Fruit fly (Drosophila melanogaster): ENCODE data around the gene Taf13.

Gene Taf13

dm6 chr2L:20097105-20097631 lies 3.5 kb upstream of the Taf13 start, which contains the start of the genes mRpS18B and Kua (continued):
- no peak for TF ChIP-seq gt (GFP tag; IDR thresholded peaks at IDR 0.05)
- TF ChIP-seq CG18011 (GFP tag; optimal IDR thresholded peaks at IDR 0.05) = no peak
- TF ChIP-seq CG11247 (GFP tag; IDR thresholded peaks at IDR 0.05) = peak; percentile 39; the same call in 1 of the 2 replicates
- no peak for TF ChIP-seq croc (GFP tag; conservative IDR thresholded peaks at IDR 0.05)
- peak in 1 of 2 experiments; percentile 52 for TF ChIP-seq Hr51 (GFP tag; optimal IDR thresholded peaks at IDR 0.05)
- peak; percentile 52 for TF ChIP-seq NFAT (GFP tag; IDR thresholded peaks at IDR 0.05)
- TF ChIP-seq lola (GFP tag; optimal IDR thresholded peaks at IDR 0.05) = peak in 1 of 3 experiments; percentile 52
- TF ChIP-seq Atf3 (GFP tag; optimal IDR thresholded peaks at IDR 0.05) = no peak
- no peak for TF ChIP-seq CG15073 (GFP tag; optimal IDR thresholded peaks at IDR 0.05)
- TF ChIP-seq Deaf1 (tag; optimal IDR thresholded peaks at IDR 0.05) = no peak
- TF ChIP-seq CG10321 (GFP tag; IDR thresholded peaks at IDR 0.05) = no peak
- TF ChIP-seq kah (GFP tag; optimal IDR thresholded peaks at IDR 0.05) = peak; percentile 47
- TF ChIP-seq CG33557 (GFP tag; optimal IDR thresholded peaks at IDR 0.05) = no peak
- TF ChIP-seq Taf1 (GFP tag; IDR thresholded peaks at IDR 0.05) = no peak
- TF ChIP-seq Doc3 (GFP tag; IDR thresholded peaks at IDR 0.05; ENCODE audit: partially characterized antibody) = peak; percentile 46; the same call in 2 of the 3 replicates
- peak; percentile 23; the same call in 1 of the 2 replicates for TF ChIP-seq stc (GFP tag; IDR thresholded peaks at IDR 0.05)
- TF ChIP-seq dpn (GFP tag; optimal IDR thresholded peaks at IDR 0.05) = peak; percentile 44 to 53
- TF ChIP-seq CG1529 (GFP tag; optimal IDR thresholded peaks at IDR 0.05) = no peak
- TF ChIP-seq tio (GFP tag; optimal IDR thresholded peaks at IDR 0.05) = no peak
- no peak for TF ChIP-seq Jarid2 (GFP tag; optimal IDR thresholded peaks at IDR 0.05)
- no peak for TF ChIP-seq CG17612 (GFP tag; IDR thresholded peaks at IDR 0.05)
- 0 out of 2 replicates have a peak, but pooled peaks have one; percentile 32 for TF ChIP-seq CG7372 (GFP tag; IDR thresholded peaks at IDR 0.05)
- TF ChIP-seq knrl (GFP tag; IDR thresholded peaks at IDR 0.05; ENCODE audit: partially characterized antibody) = peak; percentile 71
- TF ChIP-seq az2 (GFP tag; optimal IDR thresholded peaks at IDR 0.05) = peak; percentile 57
- no peak for TF ChIP-seq CG6791 (GFP tag; IDR thresholded peaks at IDR 0.05; ENCODE audit: partially characterized antibody)
- no peak for TF ChIP-seq CG5245 (GFP tag; optimal IDR thresholded peaks at IDR 0.05)
- no peak for TF ChIP-seq so (GFP tag; IDR thresholded peaks at IDR 0.05)
- TF ChIP-seq repo (GFP tag; optimal IDR thresholded peaks at IDR 0.05) = no peak
- TF ChIP-seq CG17359 (tag; optimal IDR thresholded peaks at IDR 0.05) = peak; percentile 58
- TF ChIP-seq ranshi (GFP tag; IDR thresholded peaks at IDR 0.05) = peak; percentile 57; the same call in 1 of the 2 replicates
- no peak for TF ChIP-seq CG3995 (GFP tag; optimal IDR thresholded peaks at IDR 0.05)
- TF ChIP-seq CG17186 (GFP tag; optimal IDR thresholded peaks at IDR 0.05) = no peak
- TF ChIP-seq CG14860 (GFP tag; IDR thresholded peaks at IDR 0.05; ENCODE audit: partially characterized antibody) = peak; percentile 50; the same call in 2 of the 3 replicates
- no peak for TF ChIP-seq CG7357 (GFP tag; IDR thresholded peaks at IDR 0.05)
- no peak for TF ChIP-seq vfl (GFP tag; optimal IDR thresholded peaks at IDR 0.05)
- no peak for TF ChIP-seq CG10654 (GFP tag; optimal IDR thresholded peaks at IDR 0.05)
- TF ChIP-seq Dad (GFP tag; optimal IDR thresholded peaks at IDR 0.05) = no peak
- peak; percentile 68 for TF ChIP-seq B-H2 (GFP tag; optimal IDR thresholded peaks at IDR 0.05)
- TF ChIP-seq CG1647 (GFP tag; optimal IDR thresholded peaks at IDR 0.05) = no peak
- no peak for TF ChIP-seq Max (GFP tag; optimal IDR thresholded peaks at IDR 0.05)
- no peak for TF ChIP-seq Spps (tag; optimal IDR thresholded peaks at IDR 0.05)
- TF ChIP-seq CG12071 (GFP tag; optimal IDR thresholded peaks at IDR 0.05) = no peak
- TF ChIP-seq Fer1 (GFP tag; optimal IDR thresholded peaks at IDR 0.05) = peak; percentile 26
- peak; percentile 46; the same call in 1 of the 2 replicates for TF ChIP-seq H2.0 (GFP tag; IDR thresholded peaks at IDR 0.05)
- TF ChIP-seq CG13123 (GFP tag; optimal IDR thresholded peaks at IDR 0.05) = no peak
- peak; percentile 23 for TF ChIP-seq CG6254 (GFP tag; optimal IDR thresholded peaks at IDR 0.05)
- no peak for TF ChIP-seq CG5180 (GFP tag; optimal IDR thresholded peaks at IDR 0.05)
- no peak for TF ChIP-seq CG9876 (GFP tag; optimal IDR thresholded peaks at IDR 0.05)
- TF ChIP-seq Fer3 (tag; optimal IDR thresholded peaks at IDR 0.05) = peak; percentile 54
- TF ChIP-seq jing (GFP tag; optimal IDR thresholded peaks at IDR 0.05) = no peak
